Fruit fly (Drosophila melanogaster): ENCODE results near the gene Hsp26.

Gene Hsp26

DNA sequence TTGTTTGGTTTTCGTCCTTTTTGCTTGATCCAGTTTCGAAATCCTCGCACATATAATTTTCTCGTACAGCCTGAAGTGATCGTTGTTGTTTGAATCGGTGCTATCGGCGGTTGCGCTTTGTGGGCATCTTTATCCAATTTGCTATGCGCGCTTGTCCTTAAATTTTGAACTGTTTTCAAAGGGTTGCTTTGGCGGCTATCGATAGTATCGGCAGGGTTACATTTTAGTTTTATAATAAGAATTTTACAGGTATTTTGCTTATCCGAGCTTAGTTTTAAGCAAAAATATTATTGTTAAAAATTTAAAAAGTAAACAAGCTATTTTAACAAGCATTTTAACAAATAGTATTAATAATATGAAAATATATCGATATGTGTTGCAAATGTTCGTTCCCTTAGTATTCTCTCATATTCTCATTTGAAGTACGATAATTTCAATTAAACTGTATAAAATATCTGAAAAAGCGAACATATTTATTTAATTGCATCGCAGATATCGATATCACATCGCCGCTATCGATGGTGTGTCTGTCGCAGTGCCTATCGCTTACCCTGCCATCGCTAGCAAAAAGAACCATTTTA lies 10.3 kb downstream of the Hsp26 start, which contains the start of the genes Klp67A and CG4452 (continued):
- no peak for TF ChIP-seq dmrt99B (tag; optimal IDR thresholded peaks at IDR 0.05)
- TF ChIP-seq Atf3 (GFP tag; optimal IDR thresholded peaks at IDR 0.05), result no peak
- TF ChIP-seq Aef1 (GFP tag; IDR thresholded peaks at IDR 0.05), result no peak
- no peak for TF ChIP-seq cwo (GFP tag; optimal IDR thresholded peaks at IDR 0.05)
- no peak for TF ChIP-seq oc (tag; optimal IDR thresholded peaks at IDR 0.05)
- no peak for TF ChIP-seq fd96Cb (tag; optimal IDR thresholded peaks at IDR 0.05)
- no peak for TF ChIP-seq Awh (GFP tag; IDR thresholded peaks at IDR 0.05)
- TF ChIP-seq Opbp (GFP tag; IDR thresholded peaks at IDR 0.05; ENCODE audit: partially characterized antibody), result peak; percentile 85
- TF ChIP-seq CG32767 (GFP tag; IDR thresholded peaks at IDR 0.05), result no peak
- no peak for TF ChIP-seq lmd (GFP tag; IDR thresholded peaks at IDR 0.05)

DNA sequence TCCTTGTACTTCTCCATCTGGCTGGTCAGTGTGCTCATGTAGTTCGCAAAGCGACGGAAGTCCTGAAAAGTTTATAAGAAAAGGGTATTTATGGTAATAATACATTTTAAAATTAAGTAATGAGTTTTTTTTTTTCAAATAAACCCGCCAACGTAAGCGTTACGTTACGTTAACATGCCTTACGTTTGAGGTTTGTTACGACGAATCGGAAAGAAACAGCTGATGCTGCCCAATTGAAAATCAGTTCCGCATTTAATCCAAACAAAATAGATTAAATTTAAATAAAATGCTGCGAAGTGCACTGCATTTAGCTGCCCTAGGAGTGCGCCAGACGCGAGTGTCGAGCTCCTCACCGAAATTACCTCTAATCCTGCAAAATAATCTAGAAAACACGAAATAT lies 13.1 kb downstream of the Hsp26 start, which contains the start of gene mRRF1:
Gene mRRF1 (plus strand): TSS at position 220 of the 400 bp plus-strand sequence.
- TF ChIP-seq CG34224 (GFP tag; IDR thresholded peaks at IDR 0.05; ENCODE audit: partially characterized antibody) (peak; percentile 35; the same call in 1 of the 3 replicates), Dp (GFP tag; optimal IDR thresholded peaks at IDR 0.05) (peak; percentile 70), Xbp1 (GFP tag; optimal IDR thresholded peaks at IDR 0.05) (no peak), CG2875 (GFP tag; optimal IDR thresholded peaks at IDR 0.05) (no peak), Doc3 (GFP tag; IDR thresholded peaks at IDR 0.05; ENCODE audit: partially characterized antibody) (no peak), Deaf1 (tag; optimal IDR thresholded peaks at IDR 0.05) (no peak), CG13287 (GFP tag; IDR thresholded peaks at IDR 0.05; ENCODE audit: partially characterized antibody) (peak; percentile 36; the same call in 1 of the 2 replicates), crp (GFP tag; optimal IDR thresholded peaks at IDR 0.05) (peak in 1 of 2 experiments; percentile 80), E2f2 (GFP tag; IDR thresholded peaks at IDR 0.05) (peak; percentile 81), CG9437 (GFP tag; optimal IDR thresholded peaks at IDR 0.05) (peak; percentile 99), CG17359 (tag; optimal IDR thresholded peaks at IDR 0.05) (peak; percentile 76), ttk (GFP tag; IDR thresholded peaks at IDR 0.05) (no peak), CG12236 (GFP tag; optimal IDR thresholded peaks at IDR 0.05) (no peak), Pdp1 (GFP tag; optimal IDR thresholded peaks at IDR 0.05) (peak in 1 of 2 experiments; percentile 66), MBD-R2 (GFP tag; IDR thresholded peaks at IDR 0.05) (peak; percentile 41; the same call in 1 of the 2 replicates), gsb-n (tag; optimal IDR thresholded peaks at IDR 0.05) (peak; percentile 9), CG15514 (GFP tag; optimal IDR thresholded peaks at IDR 0.05) (peak; percentile 40)

DNA sequence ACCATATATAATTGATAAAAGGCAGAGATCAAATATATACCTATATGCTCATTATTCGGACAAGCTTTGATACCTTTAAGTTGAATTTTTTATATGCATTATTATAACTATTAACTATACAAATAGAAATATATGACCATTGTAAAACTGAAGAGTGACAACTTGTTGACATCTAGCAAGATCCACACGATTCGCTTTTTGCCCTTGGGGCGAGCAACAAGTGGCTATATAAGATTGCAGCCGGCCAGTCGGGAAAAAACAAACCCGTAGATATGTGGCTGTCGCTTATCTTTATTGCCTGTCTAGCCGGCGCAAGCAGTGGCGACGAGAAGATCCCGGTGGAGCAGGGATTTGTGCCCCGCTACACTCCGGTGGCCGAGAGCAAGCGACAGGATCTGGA lies 15.3 kb downstream of the Hsp26 start, which contains the start of gene CG34456:
Gene CG34456 (plus strand): TSS at position 215 of the 400 bp plus-strand sequence.
- no peak for TF ChIP-seq esg (GFP tag; conservative IDR thresholded peaks at IDR 0.05)
- TF ChIP-seq CG13296 (GFP tag; optimal IDR thresholded peaks at IDR 0.05), result peak; percentile 26
- TF ChIP-seq dan (GFP tag; IDR thresholded peaks at IDR 0.05), result no peak
- peak; percentile 2 for TF ChIP-seq CG13894 (tag; optimal IDR thresholded peaks at IDR 0.05)
- TF ChIP-seq stwl (tag; optimal IDR thresholded peaks at IDR 0.05), result no peak
- no peak for TF ChIP-seq CG7745 (tag; optimal IDR thresholded peaks at IDR 0.05)
- peak; percentile 9 for TF ChIP-seq sug (tag; optimal IDR thresholded peaks at IDR 0.05)
- peak; percentile 25 for TF ChIP-seq CG34376 (GFP tag; optimal IDR thresholded peaks at IDR 0.05)
- TF ChIP-seq sd (tag; optimal IDR thresholded peaks at IDR 0.05), result no peak
- TF ChIP-seq twi (tag; optimal IDR thresholded peaks at IDR 0.05), result no peak
